Fruit fly (Drosophila melanogaster) whole organism, pupa: ENCODE data around the gene HP1D3csd.

Experiments
- CG10348 ChIP-seq: fragments of 200-800 bp; sonication (Bioruptor generic); IDR thresholded peaks from 2 replicates; pipeline ENCODE4 v1.3.6; 2022; ENCODE audit warnings: missing biosample characterization, missing genetic modification characterization
- CG32121 ChIP-seq: fragments of 200-800 bp; sonication (Bioruptor generic); IDR thresholded peaks from 2 replicates; pipeline ENCODE4 v1.3.6; 2022; ENCODE audit warnings: missing biosample characterization, missing genetic modification characterization
- CG8159 ChIP-seq: fragments of 200-800 bp; sonication (Bioruptor generic); optimal IDR thresholded peaks from 3 replicates; lab custom pipeline; 2018; ENCODE audit warnings: missing biosample characterization, mild to moderate bottlenecking, missing genetic modification characterization, moderate library complexity
- CG9948 ChIP-seq: fragments of 200-800 bp; sonication (Bioruptor generic); optimal IDR thresholded peaks from 2 replicates; lab custom pipeline; 2018; ENCODE audit warnings: missing biosample characterization, mild to moderate bottlenecking, missing genetic modification characterization, moderate library complexity
- EcR ChIP-seq: fragments of 200-800 bp; sonication (Bioruptor generic); optimal IDR thresholded peaks from 3 replicates; lab custom pipeline; 2019; ENCODE audit warnings: missing biosample characterization, missing genetic modification characterization, mild to moderate bottlenecking, moderate library complexity, missing genetic modification reagents
- Pif1A ChIP-seq: fragments of 200-800 bp; sonication (Bioruptor generic); optimal IDR thresholded peaks from 3 replicates; lab custom pipeline; 2016; ENCODE audit warnings: missing biosample characterization, missing genetic modification characterization
- Snoo ChIP-seq: fragments of 200-800 bp; sonication (Bioruptor generic); optimal IDR thresholded peaks from 3 replicates; lab custom pipeline; 2017; ENCODE audit warnings: missing biosample characterization, mild to moderate bottlenecking, missing genetic modification characterization, inconsistent platforms
- fd96Ca ChIP-seq: fragments of 200-800 bp; sonication (Bioruptor generic); IDR thresholded peaks from 3 replicates; pipeline ENCODE4 v1.3.6; 2022; ENCODE audit warnings: missing biosample characterization, missing genetic modification characterization
- gl ChIP-seq: fragments of 200-800 bp; sonication (Bioruptor generic); optimal IDR thresholded peaks from 2 replicates; lab custom pipeline; 2018; ENCODE audit warnings: missing biosample characterization, mild to moderate bottlenecking, missing genetic modification characterization
- rn ChIP-seq: fragments of 200-800 bp; sonication (Bioruptor generic); IDR thresholded peaks from 2 replicates; pipeline ENCODE4 v1.3.6; 2022; ENCODE audit warnings: missing biosample characterization, missing genetic modification characterization

DNA sequence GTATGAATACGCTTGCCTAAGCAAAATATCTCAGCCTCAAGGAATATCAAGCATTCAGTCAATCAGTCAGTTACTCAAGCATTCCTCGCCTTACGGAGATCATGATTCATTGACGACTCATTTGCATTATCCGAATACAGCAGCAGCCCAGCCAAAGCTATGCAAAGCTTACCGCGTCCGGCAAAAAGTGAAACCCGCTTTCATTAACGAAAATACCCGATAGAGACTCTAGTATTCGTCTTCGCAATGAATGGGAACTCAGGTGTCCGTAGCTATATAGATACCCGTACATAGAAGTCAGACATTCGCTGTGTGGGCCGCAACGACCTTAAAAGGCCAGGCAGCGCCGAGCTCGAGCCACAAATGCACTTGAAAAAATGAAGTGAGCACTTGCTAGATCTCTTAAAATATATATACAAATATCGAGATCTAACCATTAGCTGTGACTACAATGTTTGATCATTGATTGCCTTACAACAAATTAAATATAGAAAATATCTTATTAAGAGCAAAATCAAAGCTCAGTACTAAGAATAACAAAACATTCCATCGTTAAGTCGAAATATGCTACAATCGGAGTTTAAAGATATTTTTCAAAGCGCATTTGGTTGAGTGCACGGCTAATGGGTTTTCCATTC is 45.1 kb upstream of the HP1D3csd start:
- TF ChIP-seq EcR (GFP tag; lab: Kevin White, UChicago): peak; percentile 25
- TF ChIP-seq gl (tag; lab: Kevin White, UChicago): no peak
- TF ChIP-seq CG9948 (tag; lab: Kevin White, UChicago): peak; percentile 69
- peak; percentile 68 for TF ChIP-seq CG8159 (tag; lab: Kevin White, UChicago)
- TF ChIP-seq Pif1A (GFP tag; lab: Kevin White, UChicago): peak; percentile 64
- no peak for TF ChIP-seq fd96Ca (GFP tag; lab: Robert Waterston, UW)
- no peak for TF ChIP-seq CG10348 (GFP tag; lab: Robert Waterston, UW)
- peak; percentile 50 for TF ChIP-seq CG32121
- no peak for TF ChIP-seq rn (GFP tag; lab: Robert Waterston, UW)
- peak; percentile 20 for TF ChIP-seq Snoo
